Worm (Caenorhabditis elegans) whole organism, L4 larva: ENCODE data around the gene daf-41.

ENCODE experiments used
- D1046.2 ChIP-seq: fragments of 200-800 bp; sonication (Bioruptor generic); IDR thresholded peaks from 2 replicates; pipeline ENCODE4 v1.3.6; 2022; ENCODE audit warnings: missing genetic modification characterization, missing compliant biosample characterization
- F49E8.2 ChIP-seq: sonication (generic microtip); optimal IDR thresholded peaks from 2 replicates; lab custom pipeline; 2016; ENCODE audit warnings: missing compliant biosample characterization, mild to moderate bottlenecking, missing genetic modification characterization, borderline replicate concordance
- aly-2 ChIP-seq: sonication (generic microtip); optimal IDR thresholded peaks from 2 replicates; lab custom pipeline; 2018; ENCODE audit warnings: missing biosample characterization, missing genetic modification characterization
- ama-1 ChIP-seq: fragments of 150-350 bp; optimal IDR thresholded peaks from 2 replicates; lab custom pipeline; 2014; ENCODE audit warnings: inconsistent platforms, mixed read lengths
- ceh-82 ChIP-seq: sonication (generic microtip); optimal IDR thresholded peaks from 2 replicates; lab custom pipeline; 2017; ENCODE audit warnings: missing biosample characterization, missing genetic modification characterization
- egl-43 ChIP-seq: fragments of 200-800 bp; sonication (Bioruptor generic); IDR thresholded peaks from 2 replicates; pipeline ENCODE4 v1.3.6; 2022; ENCODE audit warnings: missing genetic modification reagents, missing genetic modification characterization, missing compliant biosample characterization
- lin-39 ChIP-seq: fragments of 150-350 bp; optimal IDR thresholded peaks from 2 replicates; lab custom pipeline; 2014; ENCODE audit warnings: missing biosample characterization, missing genetic modification reagents, missing genetic modification characterization
- mes-2 ChIP-seq: sonication (generic microtip); optimal IDR thresholded peaks from 2 replicates; lab custom pipeline; 2016; ENCODE audit warnings: missing genotype, mild to moderate bottlenecking, missing genetic modification characterization, missing compliant biosample characterization; ENCODE audit not compliant: poor library complexity, severe bottlenecking
- nhr-76 ChIP-seq: fragments of 150-350 bp; optimal IDR thresholded peaks from 2 replicates; lab custom pipeline; 2014; ENCODE audit warnings: missing biosample characterization, missing genetic modification characterization
- pha-4 ChIP-seq, 2 experiments: fragments of 150-350 bp in 1 of 2; fragments of 200-800 bp in 1 of 2; sonication (Bioruptor generic) in 1 of 2; IDR thresholded peaks in 1 of 2; optimal IDR thresholded peaks in 1 of 2; 2 replicates each; pipeline versions ENCODE4 v1.3.6 to Lab custom; 2014 to 2022; ENCODE audit warnings: missing genetic modification characterization in 2 of 2, missing genetic modification reagents in 2 of 2, missing biosample characterization in 1 of 2, missing compliant biosample characterization in 1 of 2
- unc-130 ChIP-seq: sonication (generic microtip); optimal IDR thresholded peaks from 2 replicates; lab custom pipeline; 2016; ENCODE audit warnings: missing genetic modification reagents, missing genetic modification characterization, missing compliant biosample characterization
- unc-39 ChIP-seq: sonication (generic microtip); optimal IDR thresholded peaks from 2 replicates; lab custom pipeline; 2017; ENCODE audit warnings: missing biosample characterization, missing genetic modification characterization
- zfp-2 ChIP-seq: sonication (generic microtip); optimal IDR thresholded peaks from 2 replicates; lab custom pipeline; 2016; ENCODE audit warnings: mild to moderate bottlenecking, missing genetic modification characterization, missing compliant biosample characterization

- TF ChIP-seq ama-1 (lab: Kevin White, UChicago) (no peak), ceh-82 (tag; lab: Kevin White, UChicago) (no peak), unc-39 (tag; lab: Kevin White, UChicago) (no peak), F49E8.2 (tag; lab: Kevin White, UChicago) (no peak), nhr-76 (no peak), zfp-2 (tag; lab: Kevin White, UChicago) (no peak), lin-39 (no peak), aly-2 (no peak), unc-130 (GFP tag; lab: Kevin White, UChicago) (no peak), mes-2 (no peak), D1046.2 (GFP tag; lab: Robert Waterston, UW) (no peak), egl-43 (GFP tag; lab: Robert Waterston, UW) (no peak), pha-4 (GFP tag; IDR thresholded peaks at IDR 0.05; lab: Robert Waterston, UW) (no peak), pha-4 (tag; optimal IDR thresholded peaks at IDR 0.05; lab: Kevin White, UChicago) (no peak)
These were observed 11.1 kb downstream of the daf-41 start, which contains the start of the genes C34E10.9 and hap-1 for ce11 chrIII:5263299-5263993.
